Fruit fly (Drosophila melanogaster) whole organism: ENCODE measurements around the gene galectin.

ENCODE experiments used
- Dll ChIP-seq: fragments of >200 bp; optimal IDR thresholded peaks from 2 replicates; lab custom pipeline; 2017
- EcR ChIP-seq, 2 experiments: fragments of >200 bp; optimal IDR thresholded peaks; 2 replicates each; lab custom pipeline; 2017; ENCODE audit warnings: missing biosample characterization in 2 of 2, missing genetic modification characterization in 2 of 2, missing genetic modification reagents in 2 of 2
- psq ChIP-seq: fragments of >200 bp; optimal IDR thresholded peaks from 2 replicates; lab custom pipeline; 2017
- usp ChIP-seq: fragments of >200 bp; optimal IDR thresholded peaks from 2 replicates; lab custom pipeline; 2017; ENCODE audit warnings: missing biosample characterization, missing genetic modification characterization, mixed read lengths

- TF ChIP-seq EcR (GFP tag; optimal IDR thresholded peaks at IDR 0.05; lab: Kevin White, UChicago) = no peak
- TF ChIP-seq Dll (lab: Kevin White, UChicago) = no peak
- TF ChIP-seq psq (lab: Kevin White, UChicago) = no peak
- no peak for TF ChIP-seq usp (GFP tag; lab: Kevin White, UChicago)
These were observed 14.1 kb downstream of the galectin start for dm6 chr2L:85701-86100.
